Fruit fly (Drosophila melanogaster) whole organism, wandering third instar larva: ENCODE measurements around the gene Nlg2.

Experiments
- CG9705 ChIP-seq: fragments of 200-800 bp; sonication (Bioruptor generic); optimal IDR thresholded peaks from 2 replicates; lab custom pipeline; 2018; ENCODE audit warnings: missing biosample characterization, mild to moderate bottlenecking, missing genetic modification characterization
- Dif ChIP-seq: fragments of 200-275, 200-300 bp; sonication (Bioruptor generic); optimal IDR thresholded peaks from 2 replicates; lab custom pipeline; 2018; ENCODE audit warnings: missing biosample characterization, missing genetic modification characterization; ENCODE audit not compliant: partially characterized antibody
- Jra ChIP-seq: sonication (Bioruptor generic); optimal IDR thresholded peaks from 2 replicates; lab custom pipeline; 2016; ENCODE audit warnings: missing biosample characterization, missing genetic modification characterization
- Mio ChIP-seq: sonication (Bioruptor generic); optimal IDR thresholded peaks from 2 replicates; lab custom pipeline; 2016; ENCODE audit warnings: missing biosample characterization, missing genetic modification characterization
- Myc ChIP-seq: fragments of >200 bp; optimal IDR thresholded peaks from 2 replicates; lab custom pipeline; 2017
- N ChIP-seq: fragments of >200 bp; optimal IDR thresholded peaks from 2 replicates; lab custom pipeline; 2018; ENCODE audit warnings: missing biosample characterization, missing external identifiers, missing genetic modification characterization
- Sp1 ChIP-seq: fragments of 200-800 bp; sonication (Bioruptor generic); optimal IDR thresholded peaks from 3 replicates; lab custom pipeline; 2019; ENCODE audit warnings: missing biosample characterization, mild to moderate bottlenecking, missing genetic modification characterization, moderate library complexity
- br ChIP-seq: fragments of 200-800 bp; sonication (Bioruptor generic); optimal IDR thresholded peaks from 2 replicates; lab custom pipeline; 2016; ENCODE audit warnings: missing biosample characterization, missing genetic modification characterization
- dmrt93B ChIP-seq: fragments of 200-800 bp; sonication (Bioruptor generic); optimal IDR thresholded peaks from 2 replicates; lab custom pipeline; 2018; ENCODE audit warnings: missing biosample characterization, mild to moderate bottlenecking, missing genetic modification characterization
- dsf ChIP-seq: sonication (Bioruptor generic); optimal IDR thresholded peaks from 2 replicates; lab custom pipeline; 2016; ENCODE audit warnings: missing biosample characterization, missing genetic modification characterization, borderline replicate concordance
- foxo ChIP-seq, 2 experiments: fragments of 200-800 bp; sonication (Bioruptor generic); optimal IDR thresholded peaks; 2 replicates in 1 of 2; 3 replicates in 1 of 2; lab custom pipeline; 2016 to 2017; ENCODE audit warnings: missing biosample characterization in 2 of 2, missing genetic modification characterization in 2 of 2
- pan ChIP-seq: fragments of >200 bp; optimal IDR thresholded peaks from 2 replicates; lab custom pipeline; 2017
- psq ChIP-seq: fragments of 200-800 bp; sonication (Bioruptor generic); optimal IDR thresholded peaks from 3 replicates; lab custom pipeline; 2017; ENCODE audit warnings: missing biosample characterization, mild to moderate bottlenecking, missing genetic modification characterization, moderate library complexity
- sage ChIP-seq: fragments of 200-800 bp; sonication (Bioruptor generic); optimal IDR thresholded peaks from 2 replicates; lab custom pipeline; 2016; ENCODE audit warnings: missing biosample characterization, mild to moderate bottlenecking, missing genetic modification characterization

- no peak for TF ChIP-seq psq
- TF ChIP-seq foxo (GFP tag; optimal IDR thresholded peaks at IDR 0.05; lab: Kevin White, UChicago) = no peak
- TF ChIP-seq sage = no peak
- TF ChIP-seq pan (lab: Kevin White, UChicago) = no peak
- TF ChIP-seq Myc = no peak
- no peak for TF ChIP-seq dmrt93B (GFP tag; lab: Kevin White, UChicago)
- TF ChIP-seq br (GFP tag; lab: Kevin White, UChicago) = no peak
- no peak for TF ChIP-seq CG9705 (GFP tag; lab: Kevin White, UChicago)
- peak; percentile 0 for TF ChIP-seq Sp1 (GFP tag; lab: Kevin White, UChicago)
- TF ChIP-seq dsf (GFP tag; lab: Kevin White, UChicago) = no peak
- no peak for TF ChIP-seq N (GFP tag; lab: Kevin White, UChicago)
- no peak for TF ChIP-seq Mio (GFP tag; lab: Kevin White, UChicago)
- TF ChIP-seq Dif = no peak
- TF ChIP-seq Jra = no peak
These were observed 47.1 kb upstream of the Nlg2 start for dm6 chr2L:6827558-6828122.
